In genomic region chr3L:15150028-15150427, dm6 we compare ENCODE assay signal across 3 fruit fly cellular contexts.
A peak's percentile ranks its signal among the peaks of the same experiment; 100 is the strongest.
TF ChIP-seq lines count a peak whose summit lies in the region.

No protein-coding gene starts in this region.

- TF ChIP-seq CTCF in whole organism, embryonic (GFP tag; optimal IDR thresholded peaks at IDR 0.05; lab: Kevin White, UChicago), result no peak

TF ChIP-seq in whole organism, embryonic, 481 proteins besides CTCF, POLR2A, EP300 and RAD21:
- TF ChIP-seq Usf (GFP tag; optimal IDR thresholded peaks at IDR 0.05; lab: Kevin White, UChicago) (no peak), Hr39 (optimal IDR thresholded peaks at IDR 0.05; lab: Kevin White, UChicago) (no peak), lab (GFP tag; optimal IDR thresholded peaks at IDR 0.05; lab: Kevin White, UChicago) (peak; percentile 66), CG7372 (GFP tag; IDR thresholded peaks at IDR 0.05; lab: Robert Waterston, UW) (peak; percentile 61), Meics (GFP tag; optimal IDR thresholded peaks at IDR 0.05; lab: Kevin White, UChicago) (peak; percentile 2), CG18599 (GFP tag; optimal IDR thresholded peaks at IDR 0.05; lab: Kevin White, UChicago) (peak; percentile 59), CG2129 (GFP tag; IDR thresholded peaks at IDR 0.05; lab: Robert Waterston, UW; ENCODE audit: partially characterized antibody) (no peak), cad (GFP tag; optimal IDR thresholded peaks at IDR 0.05; lab: Kevin White, UChicago) (no peak), CG9817 (tag; optimal IDR thresholded peaks at IDR 0.05; lab: Kevin White, UChicago) (no peak), CG4730 (GFP tag; IDR thresholded peaks at IDR 0.05; lab: Robert Waterston, UW) (no peak), CG3281 (GFP tag; optimal IDR thresholded peaks at IDR 0.05; lab: Kevin White, UChicago) (peak; percentile 32), Hmx (GFP tag; optimal IDR thresholded peaks at IDR 0.05; lab: Kevin White, UChicago) (no peak), abd-A (tag; optimal IDR thresholded peaks at IDR 0.05; lab: Kevin White, UChicago) (no peak), Taf1 (GFP tag; IDR thresholded peaks at IDR 0.05; lab: Robert Waterston, UW) (no peak), Hmr (GFP tag; optimal IDR thresholded peaks at IDR 0.05; lab: Kevin White, UChicago) (peak; percentile 37), Med (GFP tag; lab: Kevin White, UChicago) (peak; percentile 75), fd64A (GFP tag; optimal IDR thresholded peaks at IDR 0.05; lab: Kevin White, UChicago) (no peak), CG18764 (GFP tag; optimal IDR thresholded peaks at IDR 0.05; lab: Kevin White, UChicago) (no peak), CG10274 (GFP tag; optimal IDR thresholded peaks at IDR 0.05; lab: Kevin White, UChicago) (no peak), CG2120 (GFP tag; optimal IDR thresholded peaks at IDR 0.05; lab: Kevin White, UChicago) (peak; percentile 33), CG32772 (GFP tag; IDR thresholded peaks at IDR 0.05; lab: Robert Waterston, UW) (no peak), schlank (tag; optimal IDR thresholded peaks at IDR 0.05; lab: Kevin White, UChicago) (peak; percentile 0), CG15514 (GFP tag; optimal IDR thresholded peaks at IDR 0.05; lab: Kevin White, UChicago) (peak; percentile 35), CG18262 (tag; optimal IDR thresholded peaks at IDR 0.05; lab: Kevin White, UChicago) (no peak), Deaf1 (tag; optimal IDR thresholded peaks at IDR 0.05; lab: Kevin White, UChicago) (no peak), B-H1 (GFP tag; IDR thresholded peaks at IDR 0.05; lab: Robert Waterston, UW) (no peak), caup (GFP tag; optimal IDR thresholded peaks at IDR 0.05; lab: Kevin White, UChicago; ENCODE audit: severe bottlenecking) (peak; percentile 39), nerfin-2 (GFP tag; IDR thresholded peaks at IDR 0.05; lab: Robert Waterston, UW; ENCODE audit: partially characterized antibody) (no peak), sisA (GFP tag; IDR thresholded peaks at IDR 0.05; lab: Robert Waterston, UW) (no peak), sens (GFP tag; lab: Kevin White, UChicago) (peak; percentile 71), CG6813 (GFP tag; optimal IDR thresholded peaks at IDR 0.05; lab: Kevin White, UChicago) (peak; percentile 3)

TF ChIP-seq in whole organism, prepupa, 60 proteins besides CTCF, POLR2A, EP300 and RAD21:
- TF ChIP-seq fkh (GFP tag; optimal IDR thresholded peaks at IDR 0.05; lab: Kevin White, UChicago) (peak; percentile 57), pdm3 (GFP tag; optimal IDR thresholded peaks at IDR 0.05; lab: Kevin White, UChicago) (no peak)

TF ChIP-seq in whole organism, wandering third instar larva, 38 proteins besides CTCF, POLR2A, EP300 and RAD21:
- TF ChIP-seq CG9705 (GFP tag; optimal IDR thresholded peaks at IDR 0.05; lab: Kevin White, UChicago) (peak; percentile 0), br (GFP tag; optimal IDR thresholded peaks at IDR 0.05; lab: Kevin White, UChicago) (peak; percentile 36), h (GFP tag; optimal IDR thresholded peaks at IDR 0.05; lab: Kevin White, UChicago) (peak; percentile 76), foxo (GFP tag; optimal IDR thresholded peaks at IDR 0.05; lab: Kevin White, UChicago) (peak in 1 of 2 experiments; percentile 55), lola (GFP tag; optimal IDR thresholded peaks at IDR 0.05; lab: Kevin White, UChicago) (no peak), Hr83 (GFP tag; optimal IDR thresholded peaks at IDR 0.05; lab: Kevin White, UChicago; ENCODE audit: poor library complexity, severe bottlenecking) (peak; percentile 97), psq (GFP tag; optimal IDR thresholded peaks at IDR 0.05; lab: Kevin White, UChicago) (peak; percentile 18), sage (GFP tag; optimal IDR thresholded peaks at IDR 0.05; lab: Kevin White, UChicago) (no peak), OdsH (GFP tag; optimal IDR thresholded peaks at IDR 0.05; lab: Kevin White, UChicago) (peak; percentile 66), rgr (GFP tag; optimal IDR thresholded peaks at IDR 0.05; lab: Kevin White, UChicago) (peak; percentile 78)
